Fruit fly (Drosophila melanogaster) whole organism, embryonic: Measurements from ENCODE around the gene lqfR.

Experiments
- CG10209 ChIP-seq: fragments of 200-800 bp; sonication (Bioruptor generic); optimal IDR thresholded peaks from 3 replicates; lab custom pipeline; 2017; ENCODE audit warnings: missing biosample characterization, mild to moderate bottlenecking, missing genetic modification characterization, missing genetic modification reagents
- CG10274 ChIP-seq: fragments of 200-800 bp; sonication (Bioruptor generic); optimal IDR thresholded peaks from 3 replicates; lab custom pipeline; 2017; ENCODE audit warnings: missing biosample characterization, mild to moderate bottlenecking, missing genetic modification characterization
- CG10462 ChIP-seq: fragments of 200-800 bp; sonication (Bioruptor generic); optimal IDR thresholded peaks from 2 replicates; lab custom pipeline; 2016; ENCODE audit warnings: missing biosample characterization, missing genetic modification characterization
- CG10565 ChIP-seq: fragments of 200-800 bp; sonication (Bioruptor generic); optimal IDR thresholded peaks from 3 replicates; lab custom pipeline; 2016; ENCODE audit warnings: missing biosample characterization, mild to moderate bottlenecking, missing genetic modification characterization
- CG10654 ChIP-seq: fragments of 200-800 bp; sonication (Bioruptor generic); optimal IDR thresholded peaks from 2 replicates; lab custom pipeline; 2016; ENCODE audit warnings: missing biosample characterization, missing genetic modification characterization
- CG11456 ChIP-seq: fragments of 200-800 bp; sonication (Bioruptor generic); IDR thresholded peaks from 3 replicates; pipeline ENCODE4 v1.3.6; 2022; ENCODE audit warnings: missing biosample characterization, missing genetic modification characterization
- CG11504 ChIP-seq: fragments of 200-800 bp; sonication (Bioruptor generic); optimal IDR thresholded peaks from 3 replicates; lab custom pipeline; 2019; ENCODE audit warnings: missing biosample characterization, mild to moderate bottlenecking, missing genetic modification characterization, moderate library complexity
- CG13894 ChIP-seq: fragments of 200-800 bp; sonication (Bioruptor generic); optimal IDR thresholded peaks from 3 replicates; lab custom pipeline; 2018; ENCODE audit warnings: missing biosample characterization, mild to moderate bottlenecking, missing genetic modification characterization, moderate library complexity
- CG14050 ChIP-seq: fragments of 200-800 bp; sonication (Bioruptor generic); IDR thresholded peaks from 3 replicates; pipeline ENCODE4 v1.3.6; 2022; ENCODE audit warnings: missing biosample characterization, missing genetic modification characterization
- CG17328 ChIP-seq: fragments of 200-800 bp; sonication (Bioruptor generic); IDR thresholded peaks from 2 replicates; pipeline ENCODE4 v1.3.6; 2022; ENCODE audit warnings: missing biosample characterization, missing genetic modification characterization
- CG2889 ChIP-seq: fragments of 200-800 bp; sonication (Bioruptor generic); IDR thresholded peaks from 3 replicates; pipeline ENCODE4 v1.3.6; 2022; ENCODE audit warnings: missing biosample characterization, missing genetic modification characterization
- CG32767 ChIP-seq: fragments of 200-800 bp; sonication (Bioruptor generic); IDR thresholded peaks from 2 replicates; pipeline ENCODE4 v1.3.6; 2022; ENCODE audit warnings: missing biosample characterization, missing genetic modification characterization
- CG33557 ChIP-seq: fragments of 200-800 bp; sonication (Bioruptor generic); optimal IDR thresholded peaks from 2 replicates; lab custom pipeline; 2019; ENCODE audit warnings: missing biosample characterization, mild to moderate bottlenecking, missing genetic modification characterization, moderate library complexity
- CG34224 ChIP-seq: fragments of 200-800 bp; sonication (Bioruptor generic); IDR thresholded peaks from 3 replicates; pipeline ENCODE4 v1.3.6; 2022; ENCODE audit warnings: missing biosample characterization, missing genetic modification characterization; ENCODE audit not compliant: partially characterized antibody
- CG6272 ChIP-seq: fragments of 200-800 bp; sonication (Bioruptor generic); IDR thresholded peaks from 2 replicates; pipeline ENCODE4 v1.3.6; 2022; ENCODE audit warnings: missing biosample characterization, missing genetic modification characterization
- Camta ChIP-seq: fragments of 200-800 bp; sonication (Bioruptor generic); optimal IDR thresholded peaks from 2 replicates; lab custom pipeline; 2016; ENCODE audit warnings: missing biosample characterization, missing genetic modification characterization
- D19B ChIP-seq: fragments of 200-800 bp; sonication (Bioruptor generic); optimal IDR thresholded peaks from 2 replicates; lab custom pipeline; 2017; ENCODE audit warnings: missing biosample characterization, mild to moderate bottlenecking, missing genetic modification characterization
- Doc3 ChIP-seq: fragments of 200-800 bp; sonication (Bioruptor generic); IDR thresholded peaks from 3 replicates; pipeline ENCODE4 v1.3.6; 2022; ENCODE audit warnings: missing biosample characterization, missing genetic modification characterization; ENCODE audit not compliant: partially characterized antibody
- Fer2 ChIP-seq: fragments of 200-800 bp; sonication (Bioruptor generic); optimal IDR thresholded peaks from 2 replicates; lab custom pipeline; 2018; ENCODE audit warnings: missing biosample characterization, mild to moderate bottlenecking, missing genetic modification characterization, moderate library complexity
- Hey ChIP-seq: fragments of 200-800 bp; sonication (Bioruptor generic); optimal IDR thresholded peaks from 3 replicates; lab custom pipeline; 2018; ENCODE audit warnings: missing biosample characterization, mild to moderate bottlenecking, missing genetic modification characterization
- Hr78 ChIP-seq, 2 experiments: fragments of 200-800 bp in 1 of 2; fragments of >200 bp in 1 of 2; sonication (Bioruptor generic) in 1 of 2; optimal IDR thresholded peaks; 2 replicates each; lab custom pipeline; 2017 to 2019; ENCODE audit warnings: missing biosample characterization in 2 of 2, missing genetic modification characterization in 2 of 2, mild to moderate bottlenecking in 1 of 2, moderate library complexity in 1 of 2
- NC2β ChIP-seq: fragments of 200-800 bp; sonication (Bioruptor generic); optimal IDR thresholded peaks from 2 replicates; lab custom pipeline; 2016; ENCODE audit warnings: missing biosample characterization, missing genetic modification characterization
- Ravus ChIP-seq: fragments of 200-800 bp; sonication (Bioruptor generic); IDR thresholded peaks from 2 replicates; pipeline ENCODE4 v1.3.6; 2022; ENCODE audit warnings: missing biosample characterization, missing genetic modification characterization
- Side ChIP-seq: fragments of 200-800 bp; sonication (Bioruptor generic); optimal IDR thresholded peaks from 2 replicates; lab custom pipeline; 2016; ENCODE audit warnings: missing biosample characterization, missing genetic modification characterization
- Sry-β ChIP-seq: fragments of 200-800 bp; sonication (Bioruptor generic); optimal IDR thresholded peaks from 2 replicates; lab custom pipeline; 2018; ENCODE audit warnings: missing biosample characterization, mild to moderate bottlenecking, missing genetic modification characterization, moderate library complexity
- Trl ChIP-seq, 3 experiments: fragments of >200 bp in 2 of 3; fragments of 200-800 bp in 1 of 3; sonication (Bioruptor generic) in 1 of 3; optimal IDR thresholded peaks; 2 replicates in 1 of 3; 3 replicates in 2 of 3; lab custom pipeline; 2016 to 2017; ENCODE audit warnings: missing biosample characterization in 1 of 3, missing genetic modification characterization in 1 of 3
- Usf ChIP-seq: fragments of 200-800 bp; sonication (Bioruptor generic); optimal IDR thresholded peaks from 2 replicates; lab custom pipeline; 2017; ENCODE audit warnings: missing genotype, missing biosample characterization, missing genetic modification characterization
- ac ChIP-seq: fragments of 200-800 bp; sonication (Bioruptor generic); optimal IDR thresholded peaks from 3 replicates; lab custom pipeline; 2017; ENCODE audit warnings: missing biosample characterization, mild to moderate bottlenecking, missing genetic modification characterization
- aop ChIP-seq: fragments of 200-800 bp; sonication (Bioruptor generic); IDR thresholded peaks from 2 replicates; pipeline ENCODE4 v1.3.6; 2022; ENCODE audit warnings: missing biosample characterization, missing genetic modification characterization
- bab2 ChIP-seq: fragments of 200-800 bp; sonication (Bioruptor generic); optimal IDR thresholded peaks from 2 replicates; lab custom pipeline; 2016; ENCODE audit warnings: missing biosample characterization, missing genetic modification characterization
- bigmax ChIP-seq: fragments of 200-800 bp; sonication (Bioruptor generic); optimal IDR thresholded peaks from 2 replicates; lab custom pipeline; 2018; ENCODE audit warnings: missing biosample characterization, mild to moderate bottlenecking, missing genetic modification characterization
- cad ChIP-seq: fragments of >200 bp; optimal IDR thresholded peaks from 2 replicates; lab custom pipeline; 2017; ENCODE audit warnings: missing biosample characterization, missing genetic modification characterization
- dpn ChIP-seq, 2 experiments: fragments of 200-800 bp; sonication (Bioruptor generic); optimal IDR thresholded peaks; 3 replicates each; lab custom pipeline; 2016; ENCODE audit warnings: missing biosample characterization in 2 of 2, missing genetic modification characterization in 2 of 2
- en ChIP-seq: fragments of 200-800 bp; sonication (Bioruptor generic); optimal IDR thresholded peaks from 2 replicates; lab custom pipeline; 2016; ENCODE audit warnings: missing biosample characterization, missing genetic modification characterization
- ewg ChIP-seq: fragments of 200-800 bp; sonication (Bioruptor generic); optimal IDR thresholded peaks from 3 replicates; lab custom pipeline; 2017; ENCODE audit warnings: mild to moderate bottlenecking, missing biosample characterization, missing genetic modification reagents, missing genetic modification characterization
- gfzf ChIP-seq: fragments of 200-800 bp; sonication (Bioruptor generic); optimal IDR thresholded peaks from 2 replicates; lab custom pipeline; 2016; ENCODE audit warnings: missing biosample characterization, mild to moderate bottlenecking, missing genetic modification characterization, moderate library complexity
- grau ChIP-seq: fragments of 200-800 bp; optimal IDR thresholded peaks from 3 replicates; lab custom pipeline; 2019; ENCODE audit warnings: missing biosample characterization, mild to moderate bottlenecking, missing genetic modification characterization, moderate library complexity
- inv ChIP-seq: fragments of 200-800 bp; sonication (Bioruptor generic); IDR thresholded peaks from 2 replicates; pipeline ENCODE4 v1.3.6; 2022; ENCODE audit warnings: missing biosample characterization, missing genetic modification characterization; ENCODE audit not compliant: partially characterized antibody
- mirr ChIP-seq: fragments of 200-800 bp; sonication (Bioruptor generic); optimal IDR thresholded peaks from 3 replicates; lab custom pipeline; 2018; ENCODE audit warnings: missing biosample characterization, mild to moderate bottlenecking, missing genetic modification characterization
- nerfin-1 ChIP-seq: fragments of 200-800 bp; sonication (Bioruptor generic); optimal IDR thresholded peaks from 3 replicates; lab custom pipeline; 2019; ENCODE audit warnings: missing biosample characterization, mild to moderate bottlenecking, missing genetic modification characterization, moderate library complexity
- pum ChIP-seq: fragments of 200-800 bp; sonication (Bioruptor generic); optimal IDR thresholded peaks from 2 replicates; lab custom pipeline; 2016; ENCODE audit warnings: missing biosample characterization, missing genetic modification characterization
- repo ChIP-seq: fragments of 200-800 bp; sonication (Bioruptor generic); optimal IDR thresholded peaks from 2 replicates; lab custom pipeline; 2016; ENCODE audit warnings: missing biosample characterization, missing genetic modification characterization
- run ChIP-seq: fragments of 200-800 bp; sonication (Bioruptor generic); optimal IDR thresholded peaks from 3 replicates; lab custom pipeline; 2018; ENCODE audit warnings: missing biosample characterization, mild to moderate bottlenecking, missing genetic modification characterization
- sob ChIP-seq: fragments of 200-800 bp; sonication (Bioruptor generic); IDR thresholded peaks from 2 replicates; pipeline ENCODE4 v1.3.6; 2022; ENCODE audit warnings: missing biosample characterization, missing genetic modification characterization
- stwl ChIP-seq: fragments of 200-800 bp; sonication (Bioruptor generic); optimal IDR thresholded peaks from 3 replicates; lab custom pipeline; 2018; ENCODE audit warnings: missing biosample characterization, mild to moderate bottlenecking, missing genetic modification characterization, moderate library complexity
- tll ChIP-seq, 2 experiments: fragments of 200-800 bp in 1 of 2; fragments of >200 bp in 1 of 2; sonication (Bioruptor generic) in 1 of 2; optimal IDR thresholded peaks; 2 replicates each; lab custom pipeline; 2017 to 2019; ENCODE audit warnings: missing biosample characterization in 2 of 2, missing genetic modification characterization in 2 of 2, mild to moderate bottlenecking in 1 of 2, moderate library complexity in 1 of 2
- trh ChIP-seq: fragments of 200-800 bp; sonication (Bioruptor generic); optimal IDR thresholded peaks from 2 replicates; lab custom pipeline; 2016; ENCODE audit warnings: missing biosample characterization, missing genetic modification characterization
- yki ChIP-seq: fragments of >200 bp; optimal IDR thresholded peaks from 3 replicates; lab custom pipeline; 2018
- zfh2 ChIP-seq: fragments of 200-800 bp; sonication (Bioruptor generic); optimal IDR thresholded peaks from 2 replicates; lab custom pipeline; 2016; ENCODE audit warnings: missing biosample characterization, missing genetic modification characterization

Gene lqfR

dm6 chr3R:22461673-22462585 lies 50.8 kb downstream of the lqfR start, which contains the start of the genes Rpn7 and AP-2mu (continued):
- TF ChIP-seq CG10565, result no peak
- peak; percentile 17 for TF ChIP-seq zfh2 (GFP tag; lab: Kevin White, UChicago)
- TF ChIP-seq CG10274 (GFP tag; lab: Kevin White, UChicago), result no peak
- no peak for TF ChIP-seq CG33557 (GFP tag; lab: Kevin White, UChicago)
- TF ChIP-seq CG10209 (GFP tag; lab: Kevin White, UChicago), result no peak
- TF ChIP-seq Hr78 (GFP tag; optimal IDR thresholded peaks at IDR 0.05; lab: Kevin White, UChicago), result no peak
- TF ChIP-seq CG17328 (GFP tag; lab: Robert Waterston, UW), result no peak
- TF ChIP-seq mirr, result no peak
- no peak for TF ChIP-seq CG32767 (GFP tag; lab: Robert Waterston, UW)
- no peak for TF ChIP-seq Fer2
- no peak for TF ChIP-seq Side (GFP tag; lab: Kevin White, UChicago)
- no peak for TF ChIP-seq inv (GFP tag; lab: Robert Waterston, UW)
- TF ChIP-seq sob (GFP tag; lab: Robert Waterston, UW), result no peak
- TF ChIP-seq CG10654 (GFP tag; lab: Kevin White, UChicago), result peak; percentile 1
- TF ChIP-seq tll (GFP tag; optimal IDR thresholded peaks at IDR 0.05; lab: Kevin White, UChicago), result peak in 1 of 2 experiments; percentile 2
- TF ChIP-seq stwl (tag; lab: Kevin White, UChicago), result peak; percentile 54
- TF ChIP-seq en (GFP tag; lab: Kevin White, UChicago), result no peak
- TF ChIP-seq nerfin-1 (tag; lab: Kevin White, UChicago), result peak; percentile 26
- no peak for TF ChIP-seq trh (GFP tag; lab: Kevin White, UChicago)
- TF ChIP-seq Usf, result no peak
- no peak for TF ChIP-seq ac (GFP tag; lab: Kevin White, UChicago)
- no peak for TF ChIP-seq CG2889 (GFP tag; lab: Robert Waterston, UW)
- TF ChIP-seq CG10462 (GFP tag; lab: Kevin White, UChicago), result no peak
- TF ChIP-seq CG11456, result no peak
- TF ChIP-seq gfzf, result peak; percentile 64
- TF ChIP-seq CG11504 (tag; lab: Kevin White, UChicago), result no peak
- TF ChIP-seq CG34224 (GFP tag; lab: Robert Waterston, UW), result no peak
- TF ChIP-seq grau, result no peak
- TF ChIP-seq run (tag; lab: Kevin White, UChicago), result no peak
- TF ChIP-seq Hey (tag; lab: Kevin White, UChicago), result no peak
- TF ChIP-seq NC2β (GFP tag; lab: Kevin White, UChicago), result no peak
- no peak for TF ChIP-seq Doc3 (GFP tag; lab: Robert Waterston, UW)
- no peak for TF ChIP-seq D19B (GFP tag; lab: Kevin White, UChicago)
- TF ChIP-seq yki (lab: Kevin White, UChicago), result no peak
- no peak for TF ChIP-seq repo (GFP tag; lab: Kevin White, UChicago)
- TF ChIP-seq dpn (GFP tag; optimal IDR thresholded peaks at IDR 0.05; lab: Kevin White, UChicago), result no peak
- TF ChIP-seq Trl (optimal IDR thresholded peaks at IDR 0.05; lab: Kevin White, UChicago), result no peak
- no peak for TF ChIP-seq Trl (GFP tag; optimal IDR thresholded peaks at IDR 0.05; lab: Kevin White, UChicago)
- TF ChIP-seq cad (GFP tag; lab: Kevin White, UChicago), result no peak
- no peak for TF ChIP-seq Camta (GFP tag; lab: Kevin White, UChicago)
- no peak for TF ChIP-seq ewg
- TF ChIP-seq pum (GFP tag; lab: Kevin White, UChicago), result no peak
- no peak for TF ChIP-seq Sry-β
- no peak for TF ChIP-seq CG13894
- no peak for TF ChIP-seq CG6272 (GFP tag; lab: Robert Waterston, UW)
- no peak for TF ChIP-seq CG14050
- no peak for TF ChIP-seq bab2 (GFP tag; lab: Kevin White, UChicago)
- no peak for TF ChIP-seq Ravus (GFP tag; lab: Robert Waterston, UW)
- no peak for TF ChIP-seq aop (GFP tag; lab: Robert Waterston, UW)
- TF ChIP-seq bigmax, result no peak
